Fruit fly (Drosophila melanogaster) whole organism: ENCODE measurements around the gene CG17321.

Experiments used
- CG8478 ChIP-seq: fragments of >200 bp; optimal IDR thresholded peaks from 2 replicates; lab custom pipeline; 2018; ENCODE audit warnings: inconsistent platforms
- Dll ChIP-seq: fragments of >200 bp; optimal IDR thresholded peaks from 2 replicates; lab custom pipeline; 2017
- EcR ChIP-seq, 2 experiments: fragments of >200 bp; optimal IDR thresholded peaks; 2 replicates each; lab custom pipeline; 2017; ENCODE audit warnings: missing biosample characterization in 2 of 2, missing genetic modification characterization in 2 of 2, missing genetic modification reagents in 2 of 2
- pan ChIP-seq: fragments of >200 bp; optimal IDR thresholded peaks from 2 replicates; lab custom pipeline; 2017
- psq ChIP-seq: fragments of >200 bp; optimal IDR thresholded peaks from 2 replicates; lab custom pipeline; 2017
- usp ChIP-seq: fragments of >200 bp; optimal IDR thresholded peaks from 2 replicates; lab custom pipeline; 2017; ENCODE audit warnings: missing biosample characterization, missing genetic modification characterization, mixed read lengths

The CG17321 gene

DNA sequence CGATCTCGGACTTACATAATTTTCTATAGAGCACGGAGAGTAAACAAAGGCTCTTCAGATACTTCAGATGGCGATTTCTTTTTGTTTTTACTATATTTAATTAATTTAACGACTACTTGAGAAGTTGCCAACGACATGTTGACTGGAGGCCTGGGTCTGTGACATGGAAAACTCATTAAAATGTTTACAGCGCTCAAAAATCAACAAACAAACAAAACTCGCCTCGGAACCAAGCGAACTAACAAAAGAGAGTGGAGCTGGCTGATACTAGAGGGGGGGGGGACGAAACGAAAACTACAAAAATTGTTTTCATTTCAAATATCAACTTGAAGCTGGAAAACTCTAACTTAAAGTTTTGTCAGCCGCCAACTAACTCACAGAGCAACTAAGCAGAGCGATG lies 33.5 kb downstream of the CG17321 start:
- TF ChIP-seq psq = no peak
- TF ChIP-seq usp = no peak
- no peak for TF ChIP-seq EcR (GFP tag; optimal IDR thresholded peaks at IDR 0.05; lab: Kevin White, UChicago)
- TF ChIP-seq CG8478 (lab: Kevin White, UChicago) = no peak
- TF ChIP-seq Dll (lab: Kevin White, UChicago) = no peak
- no peak for TF ChIP-seq pan

DNA sequence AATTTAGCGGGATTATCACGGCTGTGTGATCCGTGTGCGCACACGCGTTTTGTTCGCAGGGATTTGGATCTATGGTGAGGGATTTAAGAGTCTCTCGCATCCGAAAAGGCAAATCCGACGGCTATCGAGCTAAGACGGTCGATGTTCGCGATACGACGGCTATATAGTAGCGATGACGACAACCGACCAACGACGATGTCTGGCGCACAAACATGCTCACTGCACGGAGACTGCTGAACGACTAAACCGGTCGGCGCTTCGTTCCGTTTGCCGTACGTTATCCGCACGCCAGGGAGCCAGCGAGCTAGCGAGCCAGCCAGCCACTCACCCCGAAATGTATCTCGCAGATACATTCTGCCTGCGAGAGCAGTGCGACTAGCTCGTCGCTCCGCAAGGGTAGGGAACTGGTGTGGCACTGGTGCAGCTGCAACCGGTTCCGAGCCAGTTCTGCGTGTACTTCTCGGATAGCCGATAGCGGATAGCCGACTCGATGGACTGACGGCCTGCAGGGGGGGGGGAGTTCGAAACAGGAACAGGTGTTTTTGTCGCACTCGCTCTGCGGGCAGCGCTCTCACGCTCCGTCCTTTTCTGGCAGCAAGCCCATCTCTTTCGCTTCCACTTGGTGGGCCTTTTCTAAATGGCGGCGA lies 36.2 kb downstream of the CG17321 start, which contains the start of gene tup:
Gene tup (minus strand): TSS at position 248 of the 647 bp plus-strand sequence.
- TF ChIP-seq EcR (GFP tag; optimal IDR thresholded peaks at IDR 0.05; lab: Kevin White, UChicago) (peak in 1 of 2 experiments; percentile 18), pan (no peak), usp (no peak), CG8478 (lab: Kevin White, UChicago) (peak; percentile 86), Dll (lab: Kevin White, UChicago) (no peak), psq (no peak)

DNA sequence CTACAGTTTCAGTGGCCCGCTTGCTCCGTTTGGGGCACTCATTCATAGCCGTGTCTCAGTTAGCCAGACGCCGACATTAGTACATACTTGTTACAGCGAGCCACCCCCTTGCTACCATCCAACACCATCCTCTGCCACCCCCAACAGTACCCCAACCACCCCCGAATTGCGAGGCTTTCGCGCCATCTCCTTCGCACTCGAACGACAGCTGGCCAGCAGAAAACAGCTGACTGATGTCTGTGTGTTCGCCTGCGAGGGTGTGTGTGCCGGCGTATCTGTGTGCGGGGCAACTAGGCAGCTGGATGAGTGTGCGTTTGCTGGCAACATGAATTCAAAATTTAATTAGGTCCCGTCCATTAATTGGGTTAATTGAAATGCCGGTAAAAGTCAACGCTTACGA lies 37.8 kb downstream of the CG17321 start:
- TF ChIP-seq psq (no peak), pan (no peak), EcR (GFP tag; optimal IDR thresholded peaks at IDR 0.05; lab: Kevin White, UChicago) (no peak), Dll (lab: Kevin White, UChicago) (no peak), CG8478 (lab: Kevin White, UChicago) (no peak), usp (no peak)

DNA sequence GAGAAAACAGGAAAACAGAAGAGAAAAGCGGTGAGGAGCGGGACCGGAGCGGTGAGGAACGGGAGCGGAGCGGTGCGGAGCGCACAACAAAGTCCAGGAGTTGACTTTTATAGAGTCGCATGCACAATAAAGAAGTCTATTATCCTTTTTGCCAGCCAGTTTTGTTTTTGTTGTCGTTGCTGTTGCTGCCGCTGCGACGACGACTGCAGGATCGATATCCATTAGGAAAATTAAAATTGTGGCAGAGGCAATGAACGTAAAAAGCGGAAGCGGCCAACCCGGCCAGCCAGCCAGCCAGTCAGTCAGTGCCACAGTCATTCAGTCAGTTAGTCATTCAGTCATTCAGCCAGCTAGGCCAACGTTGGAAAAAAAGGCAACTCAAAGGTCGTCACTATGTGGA lies 39.8 kb downstream of the CG17321 start:
- no peak for TF ChIP-seq usp
- TF ChIP-seq CG8478 (lab: Kevin White, UChicago) = no peak
- no peak for TF ChIP-seq Dll (lab: Kevin White, UChicago)
- no peak for TF ChIP-seq psq
- no peak for TF ChIP-seq pan
- TF ChIP-seq EcR (GFP tag; optimal IDR thresholded peaks at IDR 0.05; lab: Kevin White, UChicago) = no peak

DNA sequence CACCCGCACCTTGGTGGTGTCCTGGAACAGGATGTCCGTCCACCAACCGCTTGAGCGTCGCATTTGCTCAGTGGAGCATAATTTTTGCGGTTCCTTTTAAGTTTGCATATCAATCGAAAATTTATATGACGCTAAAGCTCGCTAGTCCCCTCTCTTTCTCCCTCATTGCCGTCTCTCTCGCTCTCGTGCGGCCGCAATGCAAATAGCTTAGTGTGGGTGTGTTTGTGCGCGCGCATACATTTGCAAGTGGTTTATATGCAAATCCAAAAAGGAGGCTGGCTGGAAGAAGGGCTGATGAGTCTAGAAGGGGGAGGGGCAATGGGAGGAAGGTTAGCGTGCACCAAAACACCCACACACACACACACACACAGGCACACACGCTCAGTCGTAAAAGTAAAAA lies 41.9 kb downstream of the CG17321 start:
- TF ChIP-seq usp (no peak), Dll (lab: Kevin White, UChicago) (no peak), psq (no peak), EcR (GFP tag; optimal IDR thresholded peaks at IDR 0.05; lab: Kevin White, UChicago) (no peak), CG8478 (lab: Kevin White, UChicago) (no peak), pan (no peak)

DNA sequence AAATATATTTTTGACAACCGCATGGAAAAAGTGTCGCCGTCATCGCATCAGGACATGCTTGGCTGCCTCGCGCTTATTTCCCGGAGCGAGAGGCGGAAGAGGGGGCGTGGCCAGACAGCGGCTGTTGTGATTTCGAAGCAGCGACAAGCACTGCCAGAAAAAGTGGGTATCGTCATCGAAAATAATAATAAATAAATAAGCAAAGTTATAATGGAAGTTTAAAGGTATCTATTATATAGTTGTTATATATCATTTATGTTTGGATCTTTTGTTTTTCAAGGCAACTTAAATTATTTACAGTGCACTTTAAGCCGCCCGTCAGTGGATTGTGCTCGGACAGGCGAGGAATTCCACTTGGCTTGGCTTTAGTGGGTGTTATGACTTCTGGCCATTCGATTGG lies 44.3 kb downstream of the CG17321 start:
- TF ChIP-seq EcR (GFP tag; optimal IDR thresholded peaks at IDR 0.05; lab: Kevin White, UChicago) (no peak), Dll (lab: Kevin White, UChicago) (no peak), CG8478 (lab: Kevin White, UChicago) (no peak)

DNA sequence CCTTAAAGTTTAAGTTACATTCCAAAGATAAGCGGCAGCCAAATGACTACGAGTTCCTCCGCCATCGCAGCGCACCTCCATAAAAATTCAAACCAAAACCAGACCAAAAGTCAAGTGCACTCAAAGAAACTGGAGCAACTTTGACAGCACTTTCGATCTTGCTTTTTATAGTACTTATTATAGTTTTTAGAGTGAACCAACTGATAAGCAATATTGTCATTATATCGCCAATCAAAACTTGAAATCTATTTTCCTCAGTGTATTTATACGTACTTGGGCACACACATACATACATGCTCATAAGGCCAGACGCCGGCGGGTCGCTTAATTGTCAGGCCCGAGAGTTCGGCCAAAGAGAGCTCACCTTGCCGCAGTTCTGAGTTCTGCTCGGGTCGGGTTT lies 45.1 kb downstream of the CG17321 start:
- TF ChIP-seq CG8478 (lab: Kevin White, UChicago) (no peak), EcR (GFP tag; optimal IDR thresholded peaks at IDR 0.05; lab: Kevin White, UChicago) (no peak), pan (no peak), psq (no peak), usp (no peak), Dll (lab: Kevin White, UChicago) (no peak)

DNA sequence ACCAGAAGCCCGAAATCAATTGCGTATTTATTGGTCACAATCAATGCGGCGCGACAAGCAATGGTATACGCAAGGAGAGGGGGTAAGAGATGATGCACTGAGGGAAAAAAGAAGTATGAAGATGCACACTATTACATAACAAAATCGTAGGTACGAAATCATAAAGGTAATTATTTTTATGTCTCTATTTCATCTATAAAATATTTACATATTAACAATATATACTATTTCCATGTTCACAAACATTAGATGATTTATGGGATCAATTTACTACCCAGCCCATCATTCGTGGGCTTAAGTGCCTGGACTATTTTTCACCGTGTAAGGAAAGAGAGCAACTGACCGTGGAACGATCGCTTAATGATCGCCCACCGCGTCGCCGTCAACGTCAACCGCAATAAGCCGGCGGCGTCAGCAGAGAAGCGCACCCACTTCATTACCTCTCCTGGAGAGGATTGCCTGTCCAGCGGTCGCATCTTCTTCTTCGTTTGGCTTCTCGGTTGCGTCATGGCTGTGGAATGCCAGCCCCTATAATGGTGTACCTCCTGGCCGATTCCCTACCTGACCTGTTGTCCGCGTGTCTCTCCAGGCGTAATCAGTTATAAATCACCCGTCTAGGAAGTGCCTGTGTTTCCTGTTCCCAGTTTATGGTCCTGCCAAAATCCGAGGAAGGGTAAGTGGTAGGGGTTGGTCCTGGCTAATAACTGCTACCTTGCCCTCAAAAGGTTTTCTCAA lies 50.2 kb downstream of the CG17321 start:
- TF ChIP-seq pan (no peak), psq (no peak), EcR (GFP tag; optimal IDR thresholded peaks at IDR 0.05; lab: Kevin White, UChicago) (no peak), usp (no peak), Dll (lab: Kevin White, UChicago) (no peak), CG8478 (lab: Kevin White, UChicago) (no peak)

DNA sequence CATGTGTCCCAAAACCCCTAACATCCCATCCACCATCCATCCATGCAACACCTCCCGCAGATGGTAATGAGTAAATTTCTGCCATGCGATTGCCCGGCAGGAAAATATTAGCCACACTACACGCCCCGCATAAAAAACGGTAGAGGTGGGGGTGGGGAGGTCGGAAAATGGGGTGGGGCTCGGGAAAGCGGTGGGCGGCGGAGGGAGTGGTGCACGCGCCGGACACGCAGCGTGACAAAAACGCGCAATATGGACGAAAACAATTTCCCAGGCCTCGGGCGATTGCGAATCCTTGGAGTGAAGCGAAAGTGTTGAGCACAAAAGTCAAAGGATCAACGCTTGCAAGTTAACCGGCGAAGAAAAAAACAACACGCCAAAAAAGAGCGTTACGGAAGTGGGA lies 51.4 kb downstream of the CG17321 start:
- TF ChIP-seq CG8478 (lab: Kevin White, UChicago) = no peak
- TF ChIP-seq psq = no peak
- TF ChIP-seq EcR (GFP tag; optimal IDR thresholded peaks at IDR 0.05; lab: Kevin White, UChicago) = no peak
- TF ChIP-seq Dll (lab: Kevin White, UChicago) = no peak

DNA sequence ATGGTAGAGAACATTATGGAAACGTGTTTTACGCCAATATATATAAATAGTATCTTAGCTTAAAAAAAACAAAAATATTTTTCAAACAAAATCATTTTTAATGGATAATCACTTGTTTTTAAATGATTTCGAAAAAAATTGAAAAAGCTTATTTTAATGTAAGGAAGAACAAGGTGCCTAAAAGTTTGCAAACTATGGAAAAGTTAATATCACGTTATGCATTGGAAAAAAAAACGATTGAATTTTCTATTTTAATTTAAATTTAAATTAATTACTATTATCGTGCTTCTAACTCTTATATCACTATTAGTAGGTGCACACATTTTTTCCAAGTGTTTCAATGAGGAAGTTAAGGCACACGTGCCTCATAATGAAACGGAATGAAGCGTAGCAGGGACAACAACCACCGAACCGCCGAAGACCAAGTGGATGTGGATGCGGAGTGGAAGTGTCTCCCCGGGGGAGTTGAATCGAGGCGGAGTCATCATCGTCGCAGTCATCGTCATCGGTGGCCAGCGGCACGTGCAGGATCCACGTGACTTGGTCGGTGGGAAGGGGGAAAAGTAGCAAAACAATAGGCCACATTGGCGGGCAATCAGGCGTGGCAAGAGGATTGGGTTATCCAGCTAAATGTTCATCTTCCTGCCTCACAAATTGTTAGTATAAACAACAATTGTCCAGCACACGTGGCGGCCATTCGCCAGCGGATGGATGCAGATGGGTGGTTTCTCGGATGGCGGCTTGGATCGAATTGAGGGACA lies 52.0 kb downstream of the CG17321 start:
- TF ChIP-seq pan (no peak), Dll (lab: Kevin White, UChicago) (no peak)

DNA sequence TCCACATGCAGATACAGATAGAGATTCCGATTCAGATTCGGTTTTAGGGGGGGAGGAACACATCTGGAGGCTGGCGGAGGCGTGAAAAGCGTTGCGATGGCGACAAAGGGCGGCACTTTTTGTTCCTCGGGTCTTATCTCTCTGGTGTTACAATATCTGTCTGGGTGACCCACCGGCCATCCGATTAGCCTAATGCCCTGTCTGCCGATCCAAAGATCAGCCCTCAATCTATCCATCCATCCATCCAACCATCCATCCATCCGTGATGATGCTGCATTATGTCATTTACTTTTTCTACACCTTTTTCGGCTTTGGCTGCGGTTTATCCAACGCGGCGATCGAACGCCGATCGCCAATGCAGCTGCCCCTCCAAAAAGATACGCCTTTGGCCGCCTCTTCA lies 53.0 kb downstream of the CG17321 start:
- TF ChIP-seq psq = no peak
- no peak for TF ChIP-seq Dll (lab: Kevin White, UChicago)
- TF ChIP-seq pan = no peak
- no peak for TF ChIP-seq EcR (GFP tag; optimal IDR thresholded peaks at IDR 0.05; lab: Kevin White, UChicago)
- TF ChIP-seq usp = no peak
- TF ChIP-seq CG8478 (lab: Kevin White, UChicago) = no peak

DNA sequence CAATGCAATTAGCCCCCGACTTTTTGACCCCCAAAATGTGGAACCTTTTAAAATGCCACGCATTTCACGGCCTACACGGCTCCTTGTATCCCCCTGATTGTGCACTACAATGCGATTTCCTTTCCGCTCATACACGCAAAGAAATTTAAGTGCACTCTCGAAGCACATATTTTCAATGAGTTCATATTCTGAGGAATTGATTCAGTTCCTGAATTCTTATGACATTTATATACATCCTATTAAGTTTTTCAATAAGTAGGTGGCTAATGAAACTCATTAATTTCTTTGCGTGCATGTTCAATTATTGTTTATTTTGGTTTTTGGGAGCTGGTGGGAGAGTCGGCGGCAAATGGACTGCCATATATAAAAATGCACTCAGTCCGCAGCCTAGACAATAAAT lies 54.3 kb downstream of the CG17321 start:
- TF ChIP-seq usp (no peak), EcR (GFP tag; optimal IDR thresholded peaks at IDR 0.05; lab: Kevin White, UChicago) (no peak), pan (no peak), CG8478 (lab: Kevin White, UChicago) (no peak), psq (no peak), Dll (lab: Kevin White, UChicago) (no peak)
